Worm (Caenorhabditis elegans) whole organism, L4/young adult: ENCODE measurements around the gene pah-1.

Experiments
- W03F9.2 ChIP-seq: fragments of 150-350 bp; optimal IDR thresholded peaks from 2 replicates; lab custom pipeline; 2014; ENCODE audit warnings: missing biosample characterization, missing genetic modification characterization
- dao-5 ChIP-seq: sonication (generic microtip); optimal IDR thresholded peaks from 2 replicates; lab custom pipeline; 2016; ENCODE audit warnings: missing genotype, missing genetic modification characterization, moderate library complexity, missing compliant biosample characterization
- him-1 ChIP-seq: sonication (generic microtip); optimal IDR thresholded peaks from 2 replicates; lab custom pipeline; 2016; ENCODE audit warnings: missing genotype, missing genetic modification reagents, missing genetic modification characterization, missing compliant biosample characterization

DNA sequence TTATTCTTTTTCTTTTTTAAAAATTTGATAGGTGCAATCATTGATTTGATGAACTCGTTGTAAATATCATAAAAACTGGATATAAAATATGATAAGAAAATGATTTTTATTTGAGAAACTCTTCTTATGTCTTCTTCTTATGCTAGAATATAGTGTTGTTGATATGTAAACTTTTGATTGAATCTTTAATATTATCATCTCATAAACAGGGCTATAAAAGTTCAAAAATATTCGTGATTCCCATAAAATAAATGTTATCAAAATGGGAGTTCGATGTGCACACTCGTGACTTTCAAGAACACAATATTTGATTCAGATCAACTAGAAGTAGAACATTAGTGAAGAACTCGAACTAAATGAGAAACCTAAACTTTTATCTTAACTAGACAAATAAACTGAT, 27.8 kb downstream of the pah-1 start:
- TF ChIP-seq him-1 (no peak), dao-5 (tag; lab: Kevin White, UChicago) (no peak), W03F9.2 (tag; lab: Kevin White, UChicago) (no peak)
